Fruit fly (Drosophila melanogaster) S2 (cell line): ENCODE data around the gene NANS.

ENCODE experiments used
- CG8478 ChIP-seq: fragments of >200 bp; optimal IDR thresholded peaks from 2 replicates; lab custom pipeline; 2018
- CTCF ChIP-seq, 2 experiments: fragments of >200 bp; optimal IDR thresholded peaks; 2 replicates each; lab custom pipeline; 2018

DNA sequence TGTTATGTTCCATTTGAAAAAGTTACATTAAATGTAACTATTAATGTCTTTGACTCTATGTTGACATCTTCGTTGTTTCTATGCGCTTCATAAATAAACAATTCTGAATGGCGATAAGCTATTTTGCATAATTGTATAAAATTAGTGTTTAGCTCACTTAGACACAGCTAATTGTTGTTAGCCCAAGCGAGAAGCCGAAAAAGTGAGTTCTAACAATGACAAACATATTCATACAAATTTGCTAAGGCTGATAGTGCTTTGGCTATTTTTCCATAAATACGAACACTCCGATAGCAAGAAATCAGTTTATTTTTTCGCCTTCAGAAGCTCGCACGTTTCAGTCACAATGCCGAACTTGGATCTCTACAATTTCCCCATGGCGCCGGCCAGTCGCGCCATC lies 48.2 kb upstream of the NANS start, which contains the start of gene GstD7:
- no peak for TF ChIP-seq CTCF (optimal IDR thresholded peaks at IDR 0.05; lab: Kevin White, UChicago)
- no peak for TF ChIP-seq CG8478 (lab: Kevin White, UChicago)
